Worm (Caenorhabditis elegans) whole organism, early embryonic: ENCODE results near the gene srh-270.

Experiments used
- B0310.2 ChIP-seq: sonication (generic microtip); optimal IDR thresholded peaks from 2 replicates; lab custom pipeline; 2016; ENCODE audit warnings: mild to moderate bottlenecking, missing genetic modification characterization, missing compliant biosample characterization
- aly-1 ChIP-seq: sonication (generic microtip); optimal IDR thresholded peaks from 2 replicates; lab custom pipeline; 2016; ENCODE audit warnings: missing genetic modification characterization, missing compliant biosample characterization
- ama-1 ChIP-seq: fragments of 150-350 bp; optimal IDR thresholded peaks from 2 replicates; lab custom pipeline; 2014
- ceh-13 ChIP-seq: fragments of 200-800 bp; sonication (Bioruptor generic); optimal IDR thresholded peaks from 2 replicates; lab custom pipeline; 2018; ENCODE audit warnings: mild to moderate bottlenecking, missing genetic modification characterization, missing compliant biosample characterization
- ceh-36 ChIP-seq: sonication (generic microtip); optimal IDR thresholded peaks from 2 replicates; lab custom pipeline; 2016; ENCODE audit warnings: missing genetic modification characterization, inconsistent platforms, missing compliant biosample characterization
- ets-7 ChIP-seq: sonication (generic microtip); optimal IDR thresholded peaks from 2 replicates; lab custom pipeline; 2016; ENCODE audit warnings: missing genotype, missing genetic modification characterization, missing compliant biosample characterization
- flt-1 ChIP-seq: fragments of 200-800 bp; sonication (Bioruptor generic); IDR thresholded peaks from 2 replicates; pipeline ENCODE4 v1.3.6; 2022; ENCODE audit warnings: missing genetic modification characterization, missing compliant biosample characterization
- hmbx-1 ChIP-seq: sonication (generic microtip); optimal IDR thresholded peaks from 2 replicates; lab custom pipeline; 2016; ENCODE audit warnings: mild to moderate bottlenecking, missing genetic modification characterization, missing compliant biosample characterization
- hmg-4 ChIP-seq: fragments of 200-800 bp; sonication (Bioruptor generic); optimal IDR thresholded peaks from 2 replicates; lab custom pipeline; 2018; ENCODE audit warnings: mild to moderate bottlenecking, missing genetic modification characterization, missing compliant biosample characterization
- sea-1 ChIP-seq: fragments of 200-800 bp; sonication (Bioruptor generic); conservative IDR thresholded peaks from 2 replicates; pipeline ENCODE4 v1.3.6; 2022; ENCODE audit warnings: missing genetic modification characterization, missing compliant biosample characterization
- tbx-11 ChIP-seq: fragments of 200-800 bp; sonication (Bioruptor generic); IDR thresholded peaks from 2 replicates; pipeline ENCODE4 v1.3.6; 2022; ENCODE audit warnings: missing genetic modification characterization, missing compliant biosample characterization
- tbx-37 ChIP-seq: fragments of 200-800 bp; sonication (Bioruptor generic); conservative IDR thresholded peaks from 2 replicates; pipeline ENCODE4 v1.3.6; 2022; ENCODE audit warnings: missing genetic modification reagents, missing genetic modification characterization, missing compliant biosample characterization
- tra-4 ChIP-seq: sonication (generic microtip); optimal IDR thresholded peaks from 2 replicates; lab custom pipeline; 2017; ENCODE audit warnings: missing genetic modification characterization, missing compliant biosample characterization

DNA sequence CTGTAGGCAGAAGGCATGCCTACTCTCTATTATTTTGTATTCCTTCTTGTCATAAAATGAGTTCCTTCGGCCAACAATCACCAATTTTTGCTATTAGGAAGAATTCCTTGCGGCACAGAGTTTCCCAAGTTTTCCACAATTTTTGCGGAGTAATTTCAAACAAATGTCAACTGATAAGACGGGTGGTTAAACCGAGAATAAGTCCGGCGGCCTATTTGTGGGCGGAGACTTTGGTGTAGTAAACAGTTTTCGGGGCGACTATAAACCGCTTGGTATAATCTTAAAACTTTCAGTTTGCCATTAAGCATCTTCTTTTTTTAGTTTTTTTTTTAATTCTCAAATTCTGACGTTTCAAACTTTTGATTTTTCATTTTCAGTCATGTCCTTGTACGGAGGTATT lies 19.6 kb upstream of the srh-270 start, which contains the start of gene ifc-1:
- TF ChIP-seq flt-1 (no peak), ama-1 (no peak), hmg-4 (GFP tag; lab: Kevin White, UChicago) (no peak), tbx-11 (no peak), ets-7 (tag; lab: Kevin White, UChicago) (no peak), hmbx-1 (tag; lab: Kevin White, UChicago) (no peak), ceh-36 (tag; lab: Kevin White, UChicago) (no peak), B0310.2 (tag; lab: Kevin White, UChicago) (no peak), aly-1 (no peak), tra-4 (tag; lab: Kevin White, UChicago) (no peak), sea-1 (GFP tag; lab: Robert Waterston, UW) (no peak), tbx-37 (GFP tag; lab: Robert Waterston, UW) (no peak), ceh-13 (no peak)
